Fruit fly (Drosophila melanogaster) whole organism, prepupa: ENCODE data around the gene Axn.

Experiments used
- CG10631 ChIP-seq: fragments of 200-800 bp; sonication (Bioruptor generic); optimal IDR thresholded peaks from 2 replicates; lab custom pipeline; 2016; ENCODE audit warnings: missing biosample characterization, missing genetic modification characterization
- CG6792 ChIP-seq: fragments of 200-800 bp; sonication (Bioruptor generic); optimal IDR thresholded peaks from 3 replicates; lab custom pipeline; 2016; ENCODE audit warnings: missing biosample characterization, missing genetic modification characterization
- Gug ChIP-seq: fragments of 200-800 bp; sonication (Bioruptor generic); IDR thresholded peaks from 2 replicates; pipeline ENCODE4 v1.3.6; 2022; ENCODE audit warnings: missing biosample characterization, missing genetic modification characterization

DNA sequence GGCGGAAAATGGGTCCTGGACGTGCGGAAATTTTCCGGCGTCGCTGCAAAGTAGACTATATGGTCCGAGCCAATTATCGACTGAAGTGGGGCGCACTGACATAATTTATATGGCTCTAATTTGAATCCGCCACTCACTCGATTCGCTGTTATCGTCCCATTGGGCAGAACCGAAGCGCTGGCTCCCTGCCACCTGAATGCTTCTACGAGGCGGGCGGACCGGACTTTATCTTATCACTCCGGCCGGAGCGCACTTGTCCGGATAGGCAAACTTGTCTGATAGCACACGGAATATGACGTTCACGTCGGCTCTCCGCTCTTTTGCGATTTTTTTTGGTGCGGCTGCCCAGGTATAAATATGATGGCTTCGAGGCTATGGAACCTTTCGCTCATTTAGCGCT, 39.9 kb downstream of the Axn start:
- TF ChIP-seq CG6792 (GFP tag; lab: Kevin White, UChicago) (no peak), CG10631 (GFP tag; lab: Kevin White, UChicago) (no peak), Gug (GFP tag; lab: Robert Waterston, UW) (no peak)
